Worm (Caenorhabditis elegans) whole organism, L3 larva: ENCODE data around the gene srv-25.

Experiments used
- R02D3.7 ChIP-seq: fragments of 150-350 bp; optimal IDR thresholded peaks from 2 replicates; lab custom pipeline; 2014; ENCODE audit warnings: missing biosample characterization, missing genetic modification characterization
- elt-3 ChIP-seq, 3 experiments: fragments of 150-350 bp in 1 of 3; sonication (generic microtip) in 2 of 3; optimal IDR thresholded peaks; 2 replicates in 2 of 3; 4 replicates in 1 of 3; lab custom pipeline; 2014 to 2017; ENCODE audit warnings: missing biosample characterization in 3 of 3, missing genetic modification characterization in 3 of 3
- fkh-10 ChIP-seq: sonication (generic microtip); optimal IDR thresholded peaks from 2 replicates; lab custom pipeline; 2017; ENCODE audit warnings: missing biosample characterization, missing genetic modification reagents, missing genetic modification characterization
- fos-1 ChIP-seq: fragments of 150-350 bp; optimal IDR thresholded peaks from 2 replicates; lab custom pipeline; 2014; ENCODE audit warnings: missing biosample characterization, missing genetic modification characterization
- mdl-1 ChIP-seq: fragments of 150-350 bp; optimal IDR thresholded peaks from 2 replicates; lab custom pipeline; 2014; ENCODE audit warnings: missing biosample characterization, missing genetic modification characterization
- nfya-1 ChIP-seq: sonication (generic microtip); optimal IDR thresholded peaks from 2 replicates; lab custom pipeline; 2017; ENCODE audit warnings: missing genetic modification characterization, mild to moderate bottlenecking, missing compliant biosample characterization, antibody characterized with exemption, moderate library complexity; ENCODE audit not compliant: insufficient read depth
- pha-4 ChIP-seq: fragments of 150-350 bp; optimal IDR thresholded peaks from 2 replicates; lab custom pipeline; 2014; ENCODE audit warnings: missing biosample characterization, missing genetic modification reagents, missing genetic modification characterization
- snpc-4 ChIP-seq: fragments of 150-350 bp; optimal IDR thresholded peaks from 2 replicates; lab custom pipeline; 2014; ENCODE audit warnings: missing biosample characterization, missing genetic modification characterization
- ztf-11 ChIP-seq: fragments of 150-350 bp; optimal IDR thresholded peaks from 2 replicates; lab custom pipeline; 2014; ENCODE audit warnings: missing biosample characterization, missing genetic modification characterization

DNA sequence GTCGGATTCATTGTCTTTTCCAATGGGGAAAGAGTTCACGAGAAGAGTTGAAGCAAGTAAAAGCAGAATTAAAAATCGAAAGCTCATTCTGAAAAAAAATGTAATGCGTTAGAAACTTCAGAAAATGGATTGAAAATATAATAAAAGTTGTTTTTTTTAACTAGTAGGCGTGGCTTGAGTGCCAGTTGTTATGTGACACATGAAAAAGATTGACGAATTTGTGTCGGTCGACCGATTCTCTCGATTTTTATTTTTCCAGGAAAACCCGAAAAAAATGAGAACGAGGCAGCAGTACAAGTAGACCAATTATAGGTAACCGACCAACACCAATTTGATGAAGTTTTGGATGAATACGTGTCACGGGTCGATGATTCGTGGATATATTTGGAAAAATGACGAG lies 43.8 kb downstream of the srv-25 start, which contains the start of gene nlp-16:
- TF ChIP-seq ztf-11 (no peak), nfya-1 (tag; lab: Kevin White, UChicago) (no peak), fkh-10 (GFP tag; lab: Kevin White, UChicago) (no peak), R02D3.7 (tag; lab: Kevin White, UChicago) (no peak), mdl-1 (no peak), fos-1 (no peak), pha-4 (no peak), snpc-4 (no peak), elt-3 (tag; optimal IDR thresholded peaks at IDR 0.05; lab: Kevin White, UChicago) (no peak)
